Fruit fly (Drosophila melanogaster): ENCODE data around the gene p38c.

p38c gene

dm6 chr3R:24112320-24113069 lies 37.5 kb downstream of the p38c start, which contains the start of gene CG13605 (continued):
- peak; percentile 63 for TF ChIP-seq pzg (GFP tag; optimal IDR thresholded peaks at IDR 0.05)
- no peak for TF ChIP-seq fd102C (GFP tag; optimal IDR thresholded peaks at IDR 0.05)
- TF ChIP-seq CTCF (GFP tag; optimal IDR thresholded peaks at IDR 0.05): peak; percentile 63
- no peak for TF ChIP-seq sim (GFP tag; IDR thresholded peaks at IDR 0.05)
- no peak for TF ChIP-seq Atf3 (GFP tag; optimal IDR thresholded peaks at IDR 0.05)
- peak; percentile 89 for TF ChIP-seq Fer1 (GFP tag; optimal IDR thresholded peaks at IDR 0.05)
- peak in 1 of 3 experiments; percentile 43 for TF ChIP-seq lola (GFP tag; optimal IDR thresholded peaks at IDR 0.05)
- TF ChIP-seq BEAF-32 (GFP tag; optimal IDR thresholded peaks at IDR 0.05): peak; percentile 37
- TF ChIP-seq CG1233 (GFP tag; optimal IDR thresholded peaks at IDR 0.05): peak; percentile 70
- peak; percentile 63 for TF ChIP-seq chn (GFP tag; optimal IDR thresholded peaks at IDR 0.05)
- no peak for TF ChIP-seq hkb (optimal IDR thresholded peaks at IDR 0.05)
- peak; percentile 81 for TF ChIP-seq hkb (GFP tag; IDR thresholded peaks at IDR 0.05)
- no peak for TF ChIP-seq Dfd (GFP tag; optimal IDR thresholded peaks at IDR 0.05)
- no peak; the same call in 1 of the 2 replicates for TF ChIP-seq CG11696 (GFP tag; IDR thresholded peaks at IDR 0.05)
- peak; percentile 64 for TF ChIP-seq Drgx (GFP tag; IDR thresholded peaks at IDR 0.05)
- no peak for TF ChIP-seq usp (GFP tag; optimal IDR thresholded peaks at IDR 0.05)
- TF ChIP-seq CG10543 (GFP tag; optimal IDR thresholded peaks at IDR 0.05): peak; percentile 42
- no peak for TF ChIP-seq fd64A (GFP tag; optimal IDR thresholded peaks at IDR 0.05)
- TF ChIP-seq lilli (GFP tag; optimal IDR thresholded peaks at IDR 0.05): peak; percentile 82
- TF ChIP-seq lab (GFP tag; optimal IDR thresholded peaks at IDR 0.05): peak; percentile 92
- TF ChIP-seq CG13424 (tag; optimal IDR thresholded peaks at IDR 0.05): peak; percentile 72
- no peak for TF ChIP-seq Gsc (GFP tag; IDR thresholded peaks at IDR 0.05)
- peak; percentile 51; the same call in 3 of the 4 replicates for TF ChIP-seq Dll (GFP tag; IDR thresholded peaks at IDR 0.05; ENCODE audit: partially characterized antibody)
- peak in 1 of 2 experiments; percentile 50 for TF ChIP-seq chif (GFP tag; optimal IDR thresholded peaks at IDR 0.05)
- TF ChIP-seq so (GFP tag; IDR thresholded peaks at IDR 0.05): no peak
- TF ChIP-seq Vsx1 (GFP tag; optimal IDR thresholded peaks at IDR 0.05): peak; percentile 68
- peak; percentile 19 for TF ChIP-seq tx (GFP tag; optimal IDR thresholded peaks at IDR 0.05)
- TF ChIP-seq CG3281 (GFP tag; optimal IDR thresholded peaks at IDR 0.05): peak; percentile 84
- peak; percentile 62 for TF ChIP-seq abd-A (tag; optimal IDR thresholded peaks at IDR 0.05)
- peak; percentile 63; the same call in 1 of the 2 replicates for TF ChIP-seq amos (GFP tag; IDR thresholded peaks at IDR 0.05; ENCODE audit: partially characterized antibody)
- TF ChIP-seq CG9797 (GFP tag; optimal IDR thresholded peaks at IDR 0.05): peak; percentile 90
- TF ChIP-seq Meics (GFP tag; optimal IDR thresholded peaks at IDR 0.05): peak; percentile 93
- TF ChIP-seq CG12769 (tag; optimal IDR thresholded peaks at IDR 0.05): no peak
- TF ChIP-seq CHES-1-like (GFP tag; optimal IDR thresholded peaks at IDR 0.05): peak; percentile 8
- TF ChIP-seq sob (GFP tag; IDR thresholded peaks at IDR 0.05): peak; percentile 78
- peak; percentile 68 for TF ChIP-seq tgo (GFP tag; IDR thresholded peaks at IDR 0.05)
- peak; percentile 44 for TF ChIP-seq pum (GFP tag; optimal IDR thresholded peaks at IDR 0.05)
- no peak for TF ChIP-seq fu2 (GFP tag; optimal IDR thresholded peaks at IDR 0.05)
- no peak for TF ChIP-seq yki (optimal IDR thresholded peaks at IDR 0.05)
- TF ChIP-seq CG8388 (GFP tag; optimal IDR thresholded peaks at IDR 0.05): peak; percentile 71
- no peak for TF ChIP-seq CG4404 (GFP tag; IDR thresholded peaks at IDR 0.05)
- TF ChIP-seq jigr1 (GFP tag; IDR thresholded peaks at IDR 0.05): no peak
- no peak for TF ChIP-seq CG9876 (GFP tag; optimal IDR thresholded peaks at IDR 0.05)
- peak; percentile 71 for TF ChIP-seq Sox100B (GFP tag; optimal IDR thresholded peaks at IDR 0.05)
- no peak for TF ChIP-seq crp (GFP tag; optimal IDR thresholded peaks at IDR 0.05)
- TF ChIP-seq CG11695 (GFP tag; IDR thresholded peaks at IDR 0.05): peak; percentile 81
- TF ChIP-seq Ets97D (GFP tag; optimal IDR thresholded peaks at IDR 0.05): peak; percentile 49
- TF ChIP-seq CG13123 (GFP tag; optimal IDR thresholded peaks at IDR 0.05): no peak
- TF ChIP-seq klu (GFP tag; IDR thresholded peaks at IDR 0.05): peak; percentile 46; the same call in 1 of the 2 replicates
- TF ChIP-seq gcm (GFP tag; optimal IDR thresholded peaks at IDR 0.05): peak; percentile 84

Measured in whole organism, embryonic.